Fruit fly (Drosophila melanogaster) Kc167 (cell line): Measurements from ENCODE around the gene alpha4GT1.

Experiments
- Myc ChIP-seq: fragments of >200 bp; optimal IDR thresholded peaks from 2 replicates; lab custom pipeline; 2017; ENCODE audit warnings: missing external identifiers
- psq ChIP-seq: fragments of >200 bp; optimal IDR thresholded peaks from 2 replicates; lab custom pipeline; 2017; ENCODE audit warnings: missing external identifiers

DNA sequence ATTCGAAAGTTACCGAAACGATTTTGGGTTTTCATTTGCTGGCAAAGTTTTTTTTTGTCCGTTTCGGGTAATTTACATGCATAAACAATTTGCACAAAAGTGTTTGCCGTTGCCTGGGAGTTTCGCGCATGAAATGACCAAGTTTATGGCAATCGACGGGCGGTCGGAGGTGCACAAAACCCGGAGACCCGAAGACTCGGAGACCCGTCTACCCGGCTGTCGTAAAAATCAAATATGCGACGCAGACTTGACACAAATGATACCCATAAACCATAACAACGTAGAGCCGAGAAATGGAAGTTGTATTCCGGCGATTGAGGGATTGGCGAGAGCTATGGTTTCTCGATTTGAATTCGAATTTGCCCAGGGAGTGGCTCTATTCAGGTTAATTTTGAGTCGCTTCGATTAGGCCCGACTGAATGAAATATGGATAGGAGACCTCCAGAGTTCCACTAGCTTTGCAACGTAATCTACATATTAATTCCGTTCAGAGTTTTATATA is 16.0 kb downstream of the alpha4GT1 start:
- TF ChIP-seq psq (lab: Kevin White, UChicago) = no peak
- no peak for TF ChIP-seq Myc (lab: Kevin White, UChicago)
